Worm (Caenorhabditis elegans) whole organism, early embryonic: Measurements from ENCODE around the gene enol-1.

Experiments used
- F13C5.2 ChIP-seq: sonication (generic microtip); optimal IDR thresholded peaks from 2 replicates; lab custom pipeline; 2017; ENCODE audit warnings: mild to moderate bottlenecking, missing genetic modification characterization, inconsistent platforms, missing compliant biosample characterization
- ama-1 ChIP-seq: fragments of 150-350 bp; optimal IDR thresholded peaks from 2 replicates; lab custom pipeline; 2014
- hmbx-1 ChIP-seq: sonication (generic microtip); optimal IDR thresholded peaks from 2 replicates; lab custom pipeline; 2016; ENCODE audit warnings: mild to moderate bottlenecking, missing genetic modification characterization, missing compliant biosample characterization
- hnd-1 ChIP-seq: sonication (generic microtip); optimal IDR thresholded peaks from 2 replicates; lab custom pipeline; 2016; ENCODE audit warnings: missing genetic modification characterization, missing compliant biosample characterization
- pes-1 ChIP-seq: fragments of 200-800 bp; sonication (Bioruptor generic); IDR thresholded peaks from 2 replicates; pipeline ENCODE4 v1.3.6; 2022; ENCODE audit warnings: missing genetic modification reagents, missing genetic modification characterization, missing compliant biosample characterization
- tbx-11 ChIP-seq: fragments of 200-800 bp; sonication (Bioruptor generic); IDR thresholded peaks from 2 replicates; pipeline ENCODE4 v1.3.6; 2022; ENCODE audit warnings: missing genetic modification characterization, missing compliant biosample characterization
- tbx-37 ChIP-seq: fragments of 200-800 bp; sonication (Bioruptor generic); conservative IDR thresholded peaks from 2 replicates; pipeline ENCODE4 v1.3.6; 2022; ENCODE audit warnings: missing genetic modification reagents, missing genetic modification characterization, missing compliant biosample characterization

- no peak for TF ChIP-seq hnd-1 (tag; lab: Kevin White, UChicago)
- TF ChIP-seq tbx-37, result no peak
- no peak for TF ChIP-seq hmbx-1 (tag; lab: Kevin White, UChicago)
- no peak for TF ChIP-seq ama-1 (lab: Kevin White, UChicago)
- TF ChIP-seq F13C5.2 (tag; lab: Kevin White, UChicago), result no peak
- no peak for TF ChIP-seq pes-1 (GFP tag; lab: Robert Waterston, UW)
- no peak for TF ChIP-seq tbx-11
These were observed 47.2 kb upstream of the enol-1 start, which contains the start of gene rha-1 for ce11 chrII:8883559-8883958.
